Fruit fly (Drosophila melanogaster) whole organism, embryonic: ENCODE measurements around the gene SmD1.

Experiments used
- B-H2 ChIP-seq: fragments of 200-800 bp; sonication (Bioruptor generic); optimal IDR thresholded peaks from 2 replicates; lab custom pipeline; 2018; ENCODE audit warnings: missing biosample characterization, mild to moderate bottlenecking, missing genetic modification characterization
- CG10147 ChIP-seq: fragments of 200-800 bp; sonication (Bioruptor generic); optimal IDR thresholded peaks from 2 replicates; lab custom pipeline; 2019; ENCODE audit warnings: missing biosample characterization, mild to moderate bottlenecking, missing genetic modification characterization, moderate library complexity
- CG11560 ChIP-seq: fragments of 200-800 bp; sonication (Bioruptor generic); IDR thresholded peaks from 3 replicates; pipeline ENCODE4 v1.3.6; 2022; ENCODE audit warnings: missing biosample characterization, missing genetic modification characterization
- CG12769 ChIP-seq: fragments of 200-800 bp; sonication (Bioruptor generic); optimal IDR thresholded peaks from 2 replicates; lab custom pipeline; 2019; ENCODE audit warnings: missing biosample characterization, mild to moderate bottlenecking, missing genetic modification characterization, moderate library complexity
- CG13624 ChIP-seq: fragments of 200-800 bp; sonication (Bioruptor generic); optimal IDR thresholded peaks from 2 replicates; lab custom pipeline; 2016; ENCODE audit warnings: missing biosample characterization, missing genetic modification characterization
- CG14710 ChIP-seq: fragments of 200-800 bp; sonication (Bioruptor generic); optimal IDR thresholded peaks from 3 replicates; lab custom pipeline; 2019; ENCODE audit warnings: missing biosample characterization, mild to moderate bottlenecking, missing genetic modification characterization, moderate library complexity
- CG14860 ChIP-seq: fragments of 200-800 bp; sonication (Bioruptor generic); IDR thresholded peaks from 3 replicates; pipeline ENCODE4 v1.3.6; 2022; ENCODE audit warnings: missing biosample characterization, missing genetic modification characterization; ENCODE audit not compliant: partially characterized antibody
- CG15601 ChIP-seq: fragments of 200-800 bp; sonication (Bioruptor generic); optimal IDR thresholded peaks from 3 replicates; lab custom pipeline; 2019; ENCODE audit warnings: missing biosample characterization, mild to moderate bottlenecking, missing genetic modification characterization, moderate library complexity
- CG15696 ChIP-seq: fragments of 200-800 bp; sonication (Bioruptor generic); optimal IDR thresholded peaks from 2 replicates; lab custom pipeline; 2019; ENCODE audit warnings: missing biosample characterization, mild to moderate bottlenecking, missing genetic modification characterization, moderate library complexity
- CG1603 ChIP-seq: fragments of 200-800 bp; sonication (Bioruptor generic); optimal IDR thresholded peaks from 2 replicates; lab custom pipeline; 2019; ENCODE audit warnings: missing biosample characterization, mild to moderate bottlenecking, missing genetic modification characterization, moderate library complexity
- CG18476 ChIP-seq: fragments of 200-800 bp; sonication (Bioruptor generic); optimal IDR thresholded peaks from 2 replicates; lab custom pipeline; 2016; ENCODE audit warnings: missing biosample characterization, mild to moderate bottlenecking, missing genetic modification characterization
- CG2199 ChIP-seq: fragments of 200-800 bp; sonication (Bioruptor generic); IDR thresholded peaks from 3 replicates; pipeline ENCODE4 v1.3.6; 2022; ENCODE audit warnings: missing biosample characterization, missing genetic modification characterization
- CG42726 ChIP-seq: fragments of 200-800 bp; sonication (Bioruptor generic); IDR thresholded peaks from 2 replicates; pipeline ENCODE4 v1.3.6; 2022; ENCODE audit warnings: missing biosample characterization, missing genetic modification characterization; ENCODE audit not compliant: partially characterized antibody
- CG4328 ChIP-seq: fragments of 200-800 bp; sonication (Bioruptor generic); optimal IDR thresholded peaks from 3 replicates; lab custom pipeline; 2017; ENCODE audit warnings: missing biosample characterization, missing genetic modification reagents, missing genetic modification characterization
- CG5180 ChIP-seq: fragments of 200-800 bp; sonication (Bioruptor generic); optimal IDR thresholded peaks from 3 replicates; lab custom pipeline; 2017; ENCODE audit warnings: missing biosample characterization, missing genetic modification characterization, mild to moderate bottlenecking, moderate library complexity, missing genetic modification reagents
- CG6689 ChIP-seq: fragments of 200-800 bp; sonication (Bioruptor generic); IDR thresholded peaks from 2 replicates; pipeline ENCODE4 v1.3.6; 2022; ENCODE audit warnings: missing biosample characterization, missing genetic modification characterization
- CG8089 ChIP-seq: fragments of 200-800 bp; sonication (Bioruptor generic); optimal IDR thresholded peaks from 3 replicates; lab custom pipeline; 2016; ENCODE audit warnings: missing biosample characterization, missing genetic modification characterization
- CG8290 ChIP-seq, 3 experiments: fragments of 200-800 bp; sonication (Bioruptor generic); optimal IDR thresholded peaks; 2 replicates each; lab custom pipeline; 2016 to 2019; ENCODE audit warnings: missing biosample characterization in 3 of 3, missing genetic modification characterization in 3 of 3, mild to moderate bottlenecking in 2 of 3, moderate library complexity in 1 of 3
- CG8388 ChIP-seq: fragments of 200-800 bp; sonication (Bioruptor generic); optimal IDR thresholded peaks from 2 replicates; lab custom pipeline; 2019; ENCODE audit warnings: missing biosample characterization, mild to moderate bottlenecking, missing genetic modification characterization, moderate library complexity
- CG9797 ChIP-seq: fragments of 200-800 bp; sonication (Bioruptor generic); optimal IDR thresholded peaks from 3 replicates; lab custom pipeline; 2018; ENCODE audit warnings: missing biosample characterization, mild to moderate bottlenecking, missing genetic modification characterization
- Chrac-16 ChIP-seq: fragments of 200-800 bp; sonication (Bioruptor generic); optimal IDR thresholded peaks from 3 replicates; lab custom pipeline; 2016; ENCODE audit warnings: missing biosample characterization, missing genetic modification characterization
- Deaf1 ChIP-seq: fragments of 200-800 bp; optimal IDR thresholded peaks from 3 replicates; lab custom pipeline; 2019; ENCODE audit warnings: missing biosample characterization, mild to moderate bottlenecking, missing genetic modification characterization, moderate library complexity
- Dfd ChIP-seq, 2 experiments: fragments of >200 bp; optimal IDR thresholded peaks; 2 replicates each; lab custom pipeline; 2017; ENCODE audit warnings: missing biosample characterization in 2 of 2, missing genetic modification characterization in 2 of 2
- Elba2 ChIP-seq: fragments of 200-800 bp; sonication (Bioruptor generic); optimal IDR thresholded peaks from 3 replicates; lab custom pipeline; 2016; ENCODE audit warnings: missing biosample characterization, missing genetic modification characterization
- Ets97D ChIP-seq: fragments of 200-800 bp; sonication (Bioruptor generic); optimal IDR thresholded peaks from 3 replicates; lab custom pipeline; 2016; ENCODE audit warnings: missing biosample characterization, missing genetic modification characterization
- GATAe ChIP-seq: fragments of 200-800 bp; sonication (Bioruptor generic); conservative IDR thresholded peaks from 2 replicates; pipeline ENCODE4 v1.3.6; 2022; ENCODE audit warnings: missing biosample characterization, missing genetic modification characterization
- Hmx ChIP-seq: fragments of 200-800 bp; sonication (Bioruptor generic); optimal IDR thresholded peaks from 2 replicates; lab custom pipeline; 2016; ENCODE audit warnings: missing biosample characterization, missing genetic modification characterization
- Mrtf ChIP-seq: fragments of 200-800 bp; sonication (Bioruptor generic); IDR thresholded peaks from 3 replicates; pipeline ENCODE4 v1.3.6; 2022; ENCODE audit warnings: missing biosample characterization, missing genetic modification characterization
- abd-A ChIP-seq: fragments of 200-800 bp; sonication (Bioruptor generic); optimal IDR thresholded peaks from 3 replicates; lab custom pipeline; 2019; ENCODE audit warnings: missing biosample characterization, mild to moderate bottlenecking, missing genetic modification characterization, moderate library complexity
- crol ChIP-seq: fragments of 200-800 bp; sonication (Bioruptor generic); IDR thresholded peaks from 2 replicates; pipeline ENCODE4 v1.3.6; 2022; ENCODE audit warnings: missing biosample characterization, missing genetic modification characterization
- dan ChIP-seq: fragments of 200-800 bp; sonication (Bioruptor generic); IDR thresholded peaks from 2 replicates; pipeline ENCODE4 v1.3.6; 2022; ENCODE audit warnings: missing biosample characterization, missing genetic modification characterization
- hb ChIP-seq: fragments of 200-800 bp; sonication (Bioruptor generic); IDR thresholded peaks from 3 replicates; pipeline ENCODE4 v1.3.6; 2022; ENCODE audit warnings: missing biosample characterization, missing genetic modification characterization; ENCODE audit not compliant: partially characterized antibody
- jigr1 ChIP-seq: fragments of 200-800 bp; sonication (Bioruptor generic); IDR thresholded peaks from 3 replicates; pipeline ENCODE4 v1.3.6; 2022; ENCODE audit warnings: missing biosample characterization, missing genetic modification characterization
- lilli ChIP-seq: fragments of 200-800 bp; sonication (Bioruptor generic); optimal IDR thresholded peaks from 3 replicates; lab custom pipeline; 2016; ENCODE audit warnings: missing biosample characterization, missing genetic modification characterization
- lov ChIP-seq, 2 experiments: fragments of 200-800 bp in 1 of 2; fragments of >200 bp in 1 of 2; sonication (Bioruptor generic) in 1 of 2; IDR thresholded peaks in 1 of 2; optimal IDR thresholded peaks in 1 of 2; 2 replicates in 1 of 2; 3 replicates in 1 of 2; pipeline versions ENCODE4 v1.3.6 to Lab custom; 2017 to 2022; ENCODE audit warnings: missing biosample characterization in 1 of 2, missing genetic modification characterization in 1 of 2
- mirr ChIP-seq: fragments of 200-800 bp; sonication (Bioruptor generic); optimal IDR thresholded peaks from 3 replicates; lab custom pipeline; 2018; ENCODE audit warnings: missing biosample characterization, mild to moderate bottlenecking, missing genetic modification characterization
- nau ChIP-seq: fragments of 200-800 bp; sonication (Bioruptor generic); optimal IDR thresholded peaks from 3 replicates; lab custom pipeline; 2017; ENCODE audit warnings: missing biosample characterization, mild to moderate bottlenecking, missing genetic modification characterization, missing genetic modification reagents
- nerfin-1 ChIP-seq: fragments of 200-800 bp; sonication (Bioruptor generic); optimal IDR thresholded peaks from 3 replicates; lab custom pipeline; 2019; ENCODE audit warnings: missing biosample characterization, mild to moderate bottlenecking, missing genetic modification characterization, moderate library complexity
- nerfin-2 ChIP-seq: fragments of 200-800 bp; sonication (Bioruptor generic); IDR thresholded peaks from 2 replicates; pipeline ENCODE4 v1.3.6; 2022; ENCODE audit warnings: missing biosample characterization, missing genetic modification characterization; ENCODE audit not compliant: partially characterized antibody
- oc ChIP-seq: fragments of 200-800 bp; sonication (Bioruptor generic); optimal IDR thresholded peaks from 2 replicates; lab custom pipeline; 2018; ENCODE audit warnings: missing biosample characterization, mild to moderate bottlenecking, missing genetic modification characterization, moderate library complexity
- peb ChIP-seq: fragments of 200-800 bp; sonication (Bioruptor generic); IDR thresholded peaks from 2 replicates; pipeline ENCODE4 v1.3.6; 2022; ENCODE audit warnings: missing biosample characterization, missing genetic modification characterization
- pum ChIP-seq: fragments of 200-800 bp; sonication (Bioruptor generic); optimal IDR thresholded peaks from 2 replicates; lab custom pipeline; 2016; ENCODE audit warnings: missing biosample characterization, missing genetic modification characterization
- sd ChIP-seq: fragments of 200-800 bp; sonication (Bioruptor generic); optimal IDR thresholded peaks from 3 replicates; lab custom pipeline; 2018; ENCODE audit warnings: missing biosample characterization, mild to moderate bottlenecking, missing genetic modification characterization, moderate library complexity
- sqz ChIP-seq: fragments of 200-800 bp; sonication (Bioruptor generic); optimal IDR thresholded peaks from 3 replicates; lab custom pipeline; 2018; ENCODE audit warnings: missing biosample characterization, mild to moderate bottlenecking, missing genetic modification characterization
- tna ChIP-seq: fragments of 200-800 bp; sonication (Bioruptor generic); IDR thresholded peaks from 2 replicates; pipeline ENCODE4 v1.3.6; 2022; ENCODE audit warnings: missing biosample characterization, missing genetic modification characterization; ENCODE audit not compliant: partially characterized antibody
- wor ChIP-seq: fragments of 200-800 bp; sonication (Bioruptor generic); IDR thresholded peaks from 2 replicates; pipeline ENCODE4 v1.3.6; 2022; ENCODE audit warnings: missing biosample characterization, missing genetic modification characterization
- zfh2 ChIP-seq: fragments of 200-800 bp; sonication (Bioruptor generic); optimal IDR thresholded peaks from 2 replicates; lab custom pipeline; 2016; ENCODE audit warnings: missing biosample characterization, missing genetic modification characterization

Gene SmD1

DNA sequence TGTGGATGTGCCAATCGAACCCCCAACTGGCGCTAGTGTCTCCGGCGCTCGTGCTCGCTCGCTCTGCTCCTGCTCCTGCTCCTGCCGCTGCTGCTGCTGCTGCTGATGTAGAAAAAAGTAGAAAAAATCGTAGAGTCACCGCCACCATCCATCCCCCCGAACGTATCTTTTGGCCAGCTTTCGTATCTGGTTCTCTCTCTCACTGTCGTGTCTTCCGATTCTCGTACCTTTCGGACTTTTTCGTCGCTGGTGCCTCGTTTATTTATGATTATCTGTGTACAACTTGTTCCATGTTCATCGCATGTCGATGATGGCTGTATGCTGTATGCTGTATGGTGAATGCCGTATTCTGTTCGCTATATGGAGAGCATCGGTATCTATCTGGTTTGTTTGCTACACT lies 45.7 kb downstream of the SmD1 start (continued):
- TF ChIP-seq CG42726 (GFP tag; lab: Robert Waterston, UW) (no peak), Hmx (GFP tag; lab: Kevin White, UChicago) (no peak), oc (tag; lab: Kevin White, UChicago) (no peak), CG8089 (no peak), CG11560 (tag; lab: Robert Waterston, UW) (no peak), B-H2 (no peak), nau (GFP tag; lab: Kevin White, UChicago) (no peak), zfh2 (GFP tag; lab: Kevin White, UChicago) (no peak), CG8388 (GFP tag; lab: Kevin White, UChicago) (no peak), CG15601 (tag; lab: Kevin White, UChicago) (no peak), dan (no peak), Deaf1 (peak; percentile 88), mirr (GFP tag; lab: Kevin White, UChicago) (peak; percentile 85), Dfd (GFP tag; optimal IDR thresholded peaks at IDR 0.05; lab: Kevin White, UChicago) (no peak), CG5180 (GFP tag; lab: Kevin White, UChicago) (peak; percentile 27), lov (optimal IDR thresholded peaks at IDR 0.05; lab: Kevin White, UChicago) (no peak), lov (GFP tag; IDR thresholded peaks at IDR 0.05; lab: Robert Waterston, UW) (no peak), CG15696 (tag; lab: Kevin White, UChicago) (no peak), Ets97D (GFP tag; lab: Kevin White, UChicago) (no peak), lilli (GFP tag; lab: Kevin White, UChicago) (no peak)

DNA sequence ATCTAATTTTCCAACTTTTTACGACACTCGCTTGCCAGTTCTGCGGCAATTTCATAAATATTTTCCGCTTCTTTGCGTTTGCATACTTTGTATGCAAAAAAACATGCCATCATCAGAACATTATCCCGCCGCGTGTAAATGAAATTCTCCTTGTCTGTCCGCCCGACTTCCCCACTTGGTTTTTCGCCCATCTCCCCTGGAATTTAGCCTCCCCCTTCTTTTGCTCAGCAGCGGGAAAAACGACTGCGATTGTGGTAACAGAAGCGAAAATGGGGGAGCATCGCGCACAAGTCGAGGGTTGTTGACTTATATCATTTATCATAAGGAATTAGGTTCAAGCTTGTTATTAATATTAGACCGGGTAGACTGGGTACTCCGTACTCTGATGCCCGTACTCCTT lies 48.3 kb downstream of the SmD1 start:
- TF ChIP-seq tna (GFP tag; lab: Robert Waterston, UW) (no peak), sqz (GFP tag; lab: Kevin White, UChicago) (peak; percentile 21), abd-A (tag; lab: Kevin White, UChicago) (peak; percentile 9), sd (tag; lab: Kevin White, UChicago) (peak; percentile 43), hb (GFP tag; lab: Robert Waterston, UW) (0 out of 3 replicates have a peak, but pooled peaks have one; percentile 28), mirr (GFP tag; lab: Kevin White, UChicago) (peak; percentile 80), nerfin-1 (tag; lab: Kevin White, UChicago) (peak; percentile 63), Chrac-16 (GFP tag; lab: Kevin White, UChicago) (no peak), Hmx (GFP tag; lab: Kevin White, UChicago) (no peak), crol (GFP tag; lab: Robert Waterston, UW) (peak; percentile 36; the same call in 1 of the 2 replicates), CG6689 (GFP tag; lab: Robert Waterston, UW) (no peak)
- TF ChIP-seq, all 482 proteins: peak for 7

DNA sequence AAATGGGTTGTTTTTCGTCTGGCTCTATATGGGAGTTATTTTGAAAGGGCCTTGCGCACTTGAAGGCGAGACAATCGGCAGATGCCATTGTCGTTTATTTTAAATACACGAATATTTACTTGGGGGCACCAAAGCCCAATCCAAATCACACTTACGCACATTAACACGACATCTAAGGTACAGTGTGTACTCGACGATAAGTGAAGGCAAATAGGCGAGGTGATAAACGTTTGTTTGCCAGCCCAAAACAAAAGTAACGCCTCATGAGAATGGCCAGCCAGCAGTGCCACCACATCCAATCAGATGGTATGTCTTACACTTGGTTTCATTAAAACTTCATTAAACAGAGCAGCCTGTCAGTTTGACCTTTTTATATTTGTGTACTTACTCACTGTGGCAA lies 49.7 kb downstream of the SmD1 start:
- TF ChIP-seq CG9797 (GFP tag; lab: Kevin White, UChicago) = no peak
- no peak for TF ChIP-seq Mrtf (GFP tag; lab: Robert Waterston, UW)
- no peak for TF ChIP-seq GATAe
- TF ChIP-seq jigr1 (GFP tag; lab: Robert Waterston, UW) = no peak
- TF ChIP-seq CG1603 = peak; percentile 78
- TF ChIP-seq Elba2 (GFP tag; lab: Kevin White, UChicago) = no peak
- no peak for TF ChIP-seq wor
- TF ChIP-seq CG14710 = peak; percentile 70
- no peak for TF ChIP-seq CG2199 (GFP tag; lab: Robert Waterston, UW)
- peak; percentile 30 for TF ChIP-seq CG18476 (GFP tag; lab: Kevin White, UChicago)
- TF ChIP-seq CG13624 (GFP tag; lab: Kevin White, UChicago) = no peak
- TF ChIP-seq CG14860 (GFP tag; lab: Robert Waterston, UW) = no peak
- TF ChIP-seq CG10147 = no peak
- peak; percentile 14 for TF ChIP-seq CG12769 (tag; lab: Kevin White, UChicago)
- no peak for TF ChIP-seq peb (GFP tag; lab: Robert Waterston, UW)
- TF ChIP-seq nerfin-2 = no peak
- peak; percentile 4 for TF ChIP-seq CG4328 (GFP tag; lab: Kevin White, UChicago)
- no peak for TF ChIP-seq CG8290 (GFP tag; optimal IDR thresholded peaks at IDR 0.05; lab: Kevin White, UChicago)
- TF ChIP-seq CG8290 (tag; optimal IDR thresholded peaks at IDR 0.05; lab: Kevin White, UChicago) = peak; percentile 31 to 78
- peak; percentile 6 for TF ChIP-seq pum (GFP tag; lab: Kevin White, UChicago)
